Fruit fly (Drosophila melanogaster) S2 (cell line): Measurements from ENCODE around the gene 140up.

Experiments used
- CG8478 ChIP-seq: fragments of >200 bp; optimal IDR thresholded peaks from 2 replicates; lab custom pipeline; 2018
- CTCF ChIP-seq, 2 experiments: fragments of >200 bp; optimal IDR thresholded peaks; 2 replicates each; lab custom pipeline; 2018

140up gene

DNA sequence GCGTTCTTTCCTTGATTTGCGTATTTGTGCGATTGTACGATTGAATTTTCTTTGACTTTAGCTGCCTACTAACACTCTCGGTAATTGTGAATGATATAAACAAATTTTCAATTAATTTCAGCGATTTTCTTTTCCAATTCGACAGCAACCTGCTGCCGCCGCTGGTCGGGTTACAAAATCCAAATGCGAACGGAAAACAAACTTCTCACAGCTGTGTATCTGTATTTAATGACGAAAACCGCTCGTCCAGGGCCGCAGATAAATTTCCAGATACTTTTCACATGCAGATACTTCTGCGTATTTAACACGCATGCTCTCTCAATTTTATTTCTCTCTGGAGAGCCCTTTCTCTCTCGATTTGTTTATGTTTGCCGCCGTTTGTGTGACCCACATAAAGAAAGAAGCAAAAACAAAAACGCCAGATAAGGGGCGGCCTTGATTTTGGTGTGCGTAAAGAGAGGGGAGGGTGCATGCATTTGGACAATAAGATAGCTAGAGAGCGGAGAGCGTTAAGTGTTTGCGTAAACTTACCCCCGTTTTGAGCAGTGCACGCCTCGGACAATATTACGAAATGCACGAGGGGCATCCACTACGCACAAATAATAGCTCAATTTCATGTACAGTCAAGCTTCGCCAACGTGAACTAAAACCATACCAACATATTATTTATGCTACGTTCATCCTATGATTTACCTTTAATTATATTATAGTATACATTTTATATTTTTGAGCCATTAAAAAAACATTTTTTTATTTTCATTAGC, 17.0 kb downstream of the 140up start, which contains the start of gene CG12402:
Gene CG12402, minus strand, starts transcription at position 164 of the 764 bp plus-strand sequence.
- TF ChIP-seq CG8478 (lab: Kevin White, UChicago) (no peak), CTCF (optimal IDR thresholded peaks at IDR 0.05; lab: Kevin White, UChicago) (no peak)

DNA sequence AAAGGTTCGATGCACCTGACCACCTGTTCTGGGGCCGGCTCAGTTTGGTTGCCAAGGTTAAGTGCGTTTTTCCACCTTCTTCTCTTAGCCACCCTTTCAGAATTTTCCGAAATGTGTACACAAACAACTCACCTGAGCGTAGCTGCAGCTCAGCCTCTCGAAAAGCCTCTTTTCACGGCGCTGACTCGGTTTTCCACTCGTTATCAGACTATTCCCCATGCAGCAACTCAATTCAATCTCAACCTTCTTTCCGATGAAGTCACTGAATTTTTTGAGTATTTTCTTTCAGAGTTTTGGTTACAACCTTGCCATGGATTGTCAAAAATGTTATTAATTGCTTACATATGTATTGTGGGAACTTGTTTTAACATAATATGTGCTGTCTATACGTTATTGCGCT, 17.8 kb downstream of the 140up start:
- no peak for TF ChIP-seq CTCF (optimal IDR thresholded peaks at IDR 0.05; lab: Kevin White, UChicago)
- TF ChIP-seq CG8478 (lab: Kevin White, UChicago), result no peak

DNA sequence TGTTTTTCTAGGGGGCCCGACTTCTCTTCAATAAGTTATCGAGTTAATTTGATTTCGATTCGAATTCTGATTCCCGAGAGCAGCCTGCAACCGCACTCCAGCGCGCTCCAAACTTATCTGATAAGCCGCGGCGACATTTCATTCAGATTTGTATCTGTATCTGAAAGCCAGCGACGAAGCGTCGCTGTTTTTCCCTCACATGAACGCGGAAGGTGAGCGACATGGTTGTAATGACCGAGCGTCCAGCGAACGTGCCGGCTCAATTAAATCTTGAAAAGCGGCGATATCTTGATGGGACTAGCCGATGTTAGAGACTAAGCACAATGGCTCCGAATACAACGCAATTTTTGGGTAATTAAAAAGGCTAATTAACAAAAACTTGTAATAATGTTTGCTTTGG, 22.3 kb downstream of the 140up start, which contains the start of gene PK1-R:
Gene PK1-R, minus strand, starts transcription at position 101 of the 400 bp plus-strand sequence.
- no peak for TF ChIP-seq CG8478 (lab: Kevin White, UChicago)
- no peak for TF ChIP-seq CTCF (optimal IDR thresholded peaks at IDR 0.05; lab: Kevin White, UChicago)

DNA sequence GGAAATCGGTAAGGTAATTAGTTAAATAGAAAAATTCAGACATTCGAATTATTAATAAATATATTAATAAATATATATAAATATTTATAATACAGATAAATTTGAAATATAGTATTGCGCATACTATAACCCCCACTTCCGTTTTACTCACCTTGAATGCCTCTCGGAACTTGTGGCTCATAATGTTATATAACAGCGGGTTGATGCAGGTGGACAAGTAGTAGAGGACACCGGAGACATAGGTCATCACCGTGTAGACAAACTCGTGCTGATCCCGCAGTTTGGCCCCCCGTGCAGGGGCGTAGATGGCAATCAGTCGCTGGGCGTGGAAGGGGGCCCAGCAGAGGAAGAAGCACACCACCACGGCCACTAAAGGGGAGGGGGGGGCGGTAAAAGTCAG, 24.4 kb downstream of the 140up start:
- TF ChIP-seq CTCF (optimal IDR thresholded peaks at IDR 0.05; lab: Kevin White, UChicago), result no peak
- no peak for TF ChIP-seq CG8478 (lab: Kevin White, UChicago)

DNA sequence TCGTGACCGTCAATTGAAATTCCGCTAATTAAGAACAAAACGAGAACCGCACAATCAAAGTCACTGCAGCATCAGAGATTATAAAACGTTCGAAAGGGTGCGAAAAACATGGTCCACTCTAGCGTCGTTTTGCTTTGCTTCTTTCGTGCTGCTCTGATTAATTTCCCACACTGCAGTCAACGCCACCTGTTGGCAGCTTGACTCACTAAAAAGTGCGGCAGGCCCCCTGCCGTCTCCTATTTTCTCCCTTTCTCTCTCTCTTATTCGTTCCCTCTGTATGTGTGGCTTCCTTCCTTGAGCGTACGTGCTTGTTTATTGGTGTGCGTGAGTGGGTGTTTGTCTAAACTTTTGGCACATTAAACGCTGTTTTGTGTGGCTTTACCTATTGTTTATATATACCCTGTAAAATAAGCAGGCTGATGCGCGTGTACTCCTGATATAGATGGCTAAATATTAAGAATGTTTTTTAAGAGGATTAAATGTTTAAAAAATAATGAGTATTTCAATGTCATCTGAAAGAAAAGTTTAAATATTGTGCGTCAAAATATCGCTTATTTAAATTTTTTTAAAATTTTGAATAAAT, 26.7 kb downstream of the 140up start:
- peak; percentile 74 to 79 for TF ChIP-seq CTCF (optimal IDR thresholded peaks at IDR 0.05; lab: Kevin White, UChicago)
- TF ChIP-seq CG8478 (lab: Kevin White, UChicago), result no peak

DNA sequence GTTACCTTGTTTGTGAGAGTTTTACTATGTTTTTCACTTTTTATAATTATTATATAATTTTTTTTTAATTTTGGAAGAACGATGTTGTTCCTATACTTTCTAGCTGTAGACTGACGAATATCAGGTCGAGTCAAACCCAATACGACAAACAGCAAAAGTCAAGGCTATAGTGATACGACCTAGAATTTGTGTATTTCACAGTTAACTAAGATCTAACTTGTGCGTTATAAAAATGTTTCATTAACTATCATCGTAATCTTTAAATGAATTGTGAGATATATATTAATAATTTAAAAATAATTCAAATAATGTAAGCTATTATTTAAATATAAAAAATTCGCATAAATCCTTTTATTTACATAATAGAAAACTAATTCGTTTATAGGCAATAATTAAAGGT, 27.4 kb downstream of the 140up start, which contains the start of gene CG9920:
Gene CG9920, minus strand, starts transcription at position 101 of the 400 bp plus-strand sequence.
- TF ChIP-seq CTCF (optimal IDR thresholded peaks at IDR 0.05; lab: Kevin White, UChicago), result no peak
- no peak for TF ChIP-seq CG8478 (lab: Kevin White, UChicago)

DNA sequence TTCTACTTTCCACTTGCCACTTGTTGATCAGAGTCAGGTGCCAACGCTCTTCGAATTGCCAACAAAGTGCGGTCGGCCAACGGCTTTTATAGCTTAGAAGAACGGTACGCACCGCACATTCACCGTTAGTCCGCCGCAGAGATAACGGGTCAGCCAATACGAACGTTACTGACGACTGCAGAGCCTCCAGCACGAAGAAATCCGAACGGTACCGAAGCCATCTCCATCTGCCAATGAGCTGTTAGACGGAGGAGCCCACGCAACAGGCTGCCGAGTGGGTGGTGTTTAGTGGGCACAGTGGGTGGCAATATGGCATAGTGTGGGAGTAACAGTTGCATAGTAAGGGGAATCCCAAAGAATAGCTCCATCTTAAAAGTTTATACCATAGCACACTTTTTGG, 28.6 kb downstream of the 140up start, which contains the start of gene CCHa1:
Gene CCHa1, minus strand, starts transcription at position 44 of the 400 bp plus-strand sequence.
- TF ChIP-seq CTCF (optimal IDR thresholded peaks at IDR 0.05; lab: Kevin White, UChicago), result no peak

DNA sequence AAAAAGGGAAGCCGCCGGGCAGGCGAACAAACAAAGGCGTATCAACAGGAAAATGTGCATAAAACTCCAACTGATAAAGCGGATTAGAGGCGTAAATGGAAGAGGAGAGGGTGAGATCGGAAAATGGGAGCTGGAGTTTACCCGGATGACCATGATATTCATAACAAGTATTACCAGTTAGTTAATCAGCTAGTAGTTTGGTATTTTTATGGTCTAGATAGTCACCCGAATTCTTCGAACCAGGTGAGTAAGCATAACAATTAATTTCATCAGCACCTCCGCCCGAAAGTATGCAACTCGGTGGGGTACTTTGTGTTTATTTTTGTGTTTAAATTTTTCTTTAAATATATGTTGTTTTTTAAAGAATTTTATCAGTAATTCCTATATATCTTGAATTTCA, 29.4 kb downstream of the 140up start:
- no peak for TF ChIP-seq CTCF (optimal IDR thresholded peaks at IDR 0.05; lab: Kevin White, UChicago)
- TF ChIP-seq CG8478 (lab: Kevin White, UChicago), result no peak

DNA sequence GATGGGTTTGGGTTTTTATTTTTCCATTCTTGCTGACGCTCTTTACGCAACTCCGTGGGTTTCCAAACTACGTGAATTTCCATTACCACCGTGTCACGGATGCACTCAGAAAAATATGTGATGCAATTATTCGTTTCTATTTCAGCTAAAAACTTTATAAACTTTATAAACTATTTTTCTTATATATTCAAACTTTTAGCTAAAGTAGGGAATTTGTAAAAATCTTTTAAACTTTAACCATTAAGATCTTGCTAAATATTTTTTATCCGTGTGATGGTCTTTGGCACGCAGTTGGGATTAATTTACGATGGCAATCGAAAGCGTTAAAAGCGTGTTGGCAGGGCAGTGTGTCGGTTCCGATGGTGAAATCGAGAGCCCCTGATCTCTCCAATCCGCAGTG, 29.9 kb downstream of the 140up start:
- TF ChIP-seq CTCF (optimal IDR thresholded peaks at IDR 0.05; lab: Kevin White, UChicago), result no peak
- TF ChIP-seq CG8478 (lab: Kevin White, UChicago), result no peak

DNA sequence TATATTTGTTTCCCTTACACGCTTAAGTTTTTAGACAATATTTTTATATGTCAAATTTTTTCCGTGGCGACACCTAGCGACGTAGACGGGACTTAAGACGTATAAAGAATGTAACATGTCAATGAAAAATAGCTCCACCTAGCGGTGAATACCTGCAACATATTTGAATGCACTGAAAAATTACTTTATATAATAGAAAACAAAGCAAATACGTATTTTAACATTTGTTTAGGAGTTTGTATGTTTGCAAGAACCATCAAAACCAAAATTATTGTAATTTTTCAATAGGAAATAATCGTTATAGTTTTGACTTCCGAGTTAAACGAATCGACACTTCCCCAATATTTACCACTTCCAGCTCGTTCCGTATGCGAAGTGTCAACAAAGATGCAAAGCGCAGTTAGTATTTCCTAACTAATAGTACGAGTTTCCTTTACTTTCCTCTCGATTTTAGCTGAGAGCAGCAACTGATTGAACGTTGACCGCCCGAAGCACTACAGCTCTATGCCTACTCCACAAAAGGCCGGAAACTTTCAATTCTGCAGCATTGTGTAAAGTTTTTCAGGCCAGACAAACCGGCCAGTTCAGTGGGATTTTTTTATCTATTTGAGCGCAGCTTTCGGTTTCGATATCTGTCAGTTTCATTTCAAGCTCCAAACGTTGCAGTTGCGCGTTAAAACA, 36.3 kb downstream of the 140up start, which contains the start of gene Npc2b:
Gene Npc2b, plus strand, starts transcription at position 631 of the 681 bp plus-strand sequence.
- peak; percentile 72 to 94 for TF ChIP-seq CTCF (optimal IDR thresholded peaks at IDR 0.05; lab: Kevin White, UChicago)
- TF ChIP-seq CG8478 (lab: Kevin White, UChicago), result no peak

DNA sequence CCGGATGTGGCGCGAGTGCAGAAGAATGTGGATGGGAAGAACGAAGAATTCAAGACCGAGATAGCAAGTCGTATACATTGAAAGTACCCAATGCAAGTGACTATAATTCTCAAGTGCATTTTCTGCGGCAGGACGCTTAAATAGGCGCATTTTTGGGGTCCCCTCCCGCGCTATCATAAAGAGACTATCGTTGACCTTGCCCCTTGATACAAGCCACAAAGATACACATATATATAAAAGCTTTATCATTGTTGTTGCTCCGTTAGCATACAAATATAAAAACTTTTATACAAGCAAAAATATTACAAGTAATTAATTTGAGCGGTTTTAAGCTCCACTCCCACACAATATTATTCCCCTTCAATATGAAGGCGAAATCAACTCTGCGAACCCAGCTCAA, 37.2 kb downstream of the 140up start:
- no peak for TF ChIP-seq CG8478 (lab: Kevin White, UChicago)
- no peak for TF ChIP-seq CTCF (optimal IDR thresholded peaks at IDR 0.05; lab: Kevin White, UChicago)

DNA sequence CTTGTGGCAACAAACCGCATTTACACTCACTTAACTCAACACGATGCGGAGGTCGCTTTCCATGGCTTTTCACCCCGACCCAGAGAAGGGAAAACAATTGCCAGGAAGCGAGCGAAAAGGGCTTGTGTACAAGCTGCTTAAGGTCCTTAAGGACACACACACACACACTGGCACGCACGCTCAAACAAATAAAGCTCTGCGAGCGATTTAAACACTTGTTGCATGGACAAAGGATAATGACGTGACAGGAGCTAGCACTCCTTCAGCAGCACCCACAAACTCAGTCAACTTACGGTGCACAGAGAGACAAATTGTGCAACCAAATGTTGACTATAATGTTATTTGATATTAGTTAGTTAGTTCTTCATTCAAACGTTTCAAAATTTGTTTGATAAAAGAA, 39.8 kb downstream of the 140up start:
- TF ChIP-seq CG8478 (lab: Kevin White, UChicago) (no peak), CTCF (optimal IDR thresholded peaks at IDR 0.05; lab: Kevin White, UChicago) (no peak)

DNA sequence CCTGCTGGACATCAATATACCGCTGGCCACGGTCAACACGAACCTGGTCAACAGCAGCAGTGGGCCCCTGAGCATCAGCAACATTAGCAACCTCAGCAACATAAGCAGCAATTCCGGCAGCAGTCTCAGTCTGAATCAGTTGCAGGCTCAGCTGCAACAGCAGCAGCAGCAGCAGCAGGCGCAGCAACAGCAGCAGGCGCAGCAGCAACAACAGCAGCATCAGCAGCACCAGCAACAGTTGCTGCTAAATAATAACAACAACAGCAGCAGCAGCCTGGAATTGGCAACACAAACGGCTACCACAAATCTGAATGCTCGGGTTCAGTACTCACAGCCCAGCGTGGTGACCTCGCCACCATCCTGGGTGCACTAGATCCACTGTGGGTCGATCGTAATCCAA, 43.8 kb downstream of the 140up start:
- TF ChIP-seq CTCF (optimal IDR thresholded peaks at IDR 0.05; lab: Kevin White, UChicago) (no peak), CG8478 (lab: Kevin White, UChicago) (no peak)

DNA sequence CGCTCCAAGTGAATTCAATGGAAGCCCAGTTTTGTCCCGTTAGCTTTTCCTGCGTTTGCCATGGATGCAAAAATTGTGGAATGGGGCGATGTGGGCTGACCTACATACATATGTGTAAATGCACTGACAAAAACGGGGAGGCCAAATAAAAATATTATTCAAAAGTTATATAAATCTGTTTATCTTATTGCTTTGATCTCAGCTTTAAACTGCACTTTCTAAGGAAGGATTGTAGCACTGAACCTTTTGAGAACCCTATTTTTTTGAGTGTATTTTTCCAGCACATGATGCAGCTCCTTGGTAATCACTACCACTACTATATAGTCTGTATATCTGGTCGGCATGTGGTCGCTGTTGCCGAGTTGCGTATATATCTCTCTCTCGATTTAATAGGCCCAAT, 48.3 kb downstream of the 140up start:
- no peak for TF ChIP-seq CG8478 (lab: Kevin White, UChicago)
- TF ChIP-seq CTCF (optimal IDR thresholded peaks at IDR 0.05; lab: Kevin White, UChicago), result no peak
